Fruit fly (Drosophila melanogaster) whole organism, embryonic: ENCODE measurements around the gene udt.

Experiments
- B-H1 ChIP-seq: fragments of 200-800 bp; sonication (Bioruptor generic); IDR thresholded peaks from 3 replicates; pipeline ENCODE4 v1.3.6; 2022; ENCODE audit warnings: missing biosample characterization, missing genetic modification characterization
- C15 ChIP-seq: fragments of 200-800 bp; sonication (Bioruptor generic); IDR thresholded peaks from 3 replicates; pipeline ENCODE4 v1.3.6; 2022; ENCODE audit warnings: missing biosample characterization, missing genetic modification characterization
- CG10267 ChIP-seq: fragments of 200-800 bp; sonication (Bioruptor generic); optimal IDR thresholded peaks from 2 replicates; lab custom pipeline; 2018; ENCODE audit warnings: missing biosample characterization, mild to moderate bottlenecking, missing genetic modification characterization, moderate library complexity
- CG12236 ChIP-seq: fragments of 200-800 bp; sonication (Bioruptor generic); optimal IDR thresholded peaks from 2 replicates; lab custom pipeline; 2016; ENCODE audit warnings: missing biosample characterization, missing genetic modification characterization
- CG12391 ChIP-seq: fragments of 200-800 bp; sonication (Bioruptor generic); optimal IDR thresholded peaks from 3 replicates; lab custom pipeline; 2018; ENCODE audit warnings: missing biosample characterization, mild to moderate bottlenecking, missing genetic modification characterization, moderate library complexity
- CG14965 ChIP-seq: fragments of 200-800 bp; sonication (Bioruptor generic); optimal IDR thresholded peaks from 2 replicates; lab custom pipeline; 2016; ENCODE audit warnings: missing biosample characterization, missing genetic modification characterization, borderline replicate concordance
- CG15269 ChIP-seq: fragments of 200-800 bp; sonication (Bioruptor generic); optimal IDR thresholded peaks from 2 replicates; lab custom pipeline; 2018; ENCODE audit warnings: missing biosample characterization, mild to moderate bottlenecking, missing genetic modification characterization, moderate library complexity
- CG15479 ChIP-seq: fragments of 200-800 bp; sonication (Bioruptor generic); optimal IDR thresholded peaks from 3 replicates; lab custom pipeline; 2019; ENCODE audit warnings: missing biosample characterization, mild to moderate bottlenecking, missing genetic modification characterization, moderate library complexity
- CG1647 ChIP-seq: fragments of 200-800 bp; sonication (Bioruptor generic); optimal IDR thresholded peaks from 3 replicates; lab custom pipeline; 2016; ENCODE audit warnings: missing biosample characterization, missing genetic modification characterization
- CG33557 ChIP-seq: fragments of 200-800 bp; sonication (Bioruptor generic); optimal IDR thresholded peaks from 2 replicates; lab custom pipeline; 2019; ENCODE audit warnings: missing biosample characterization, mild to moderate bottlenecking, missing genetic modification characterization, moderate library complexity
- CG6654 ChIP-seq: fragments of 200-800 bp; sonication (Bioruptor generic); optimal IDR thresholded peaks from 2 replicates; lab custom pipeline; 2017; ENCODE audit warnings: missing biosample characterization, mild to moderate bottlenecking, missing genetic modification characterization
- CG7786 ChIP-seq: fragments of 200-800 bp; sonication (Bioruptor generic); optimal IDR thresholded peaks from 2 replicates; lab custom pipeline; 2016; ENCODE audit warnings: missing biosample characterization, missing genetic modification characterization
- CG8944 ChIP-seq: fragments of 200-800 bp; sonication (Bioruptor generic); optimal IDR thresholded peaks from 3 replicates; lab custom pipeline; 2016; ENCODE audit warnings: missing biosample characterization, missing genetic modification characterization
- CG9437 ChIP-seq: fragments of 200-800 bp; sonication (Bioruptor generic); optimal IDR thresholded peaks from 2 replicates; lab custom pipeline; 2018; ENCODE audit warnings: missing biosample characterization, mild to moderate bottlenecking, missing genetic modification characterization
- CG9797 ChIP-seq: fragments of 200-800 bp; sonication (Bioruptor generic); optimal IDR thresholded peaks from 3 replicates; lab custom pipeline; 2018; ENCODE audit warnings: missing biosample characterization, mild to moderate bottlenecking, missing genetic modification characterization
- CG9876 ChIP-seq: fragments of 200-800 bp; sonication (Bioruptor generic); optimal IDR thresholded peaks from 2 replicates; lab custom pipeline; 2016; ENCODE audit warnings: missing biosample characterization, missing genetic modification characterization
- Dad ChIP-seq: fragments of 200-800 bp; sonication (Bioruptor generic); optimal IDR thresholded peaks from 3 replicates; lab custom pipeline; 2016; ENCODE audit warnings: missing biosample characterization, missing genetic modification characterization
- Doc3 ChIP-seq: fragments of 200-800 bp; sonication (Bioruptor generic); IDR thresholded peaks from 3 replicates; pipeline ENCODE4 v1.3.6; 2022; ENCODE audit warnings: missing biosample characterization, missing genetic modification characterization; ENCODE audit not compliant: partially characterized antibody
- Eip74EF ChIP-seq, 2 experiments: fragments of 200-800 bp in 1 of 2; fragments of >200 bp in 1 of 2; sonication (Bioruptor generic) in 1 of 2; optimal IDR thresholded peaks; 2 replicates each; lab custom pipeline; 2017 to 2019; ENCODE audit warnings: missing biosample characterization in 2 of 2, missing genetic modification characterization in 2 of 2, mild to moderate bottlenecking in 1 of 2, moderate library complexity in 1 of 2
- Ets65A ChIP-seq: fragments of 200-800 bp; sonication (Bioruptor generic); peaks from one replicate; lab custom pipeline; 2016; ENCODE audit warnings: missing biosample characterization, missing genetic modification characterization
- Fer1 ChIP-seq: fragments of 200-800 bp; sonication (Bioruptor generic); optimal IDR thresholded peaks from 2 replicates; lab custom pipeline; 2017; ENCODE audit warnings: missing biosample characterization, mild to moderate bottlenecking, missing genetic modification characterization
- Lim3 ChIP-seq: fragments of 200-800 bp; sonication (Bioruptor generic); IDR thresholded peaks from 2 replicates; pipeline ENCODE4 v1.3.6; 2022; ENCODE audit warnings: missing biosample characterization, missing genetic modification characterization
- Lpt ChIP-seq: fragments of >200 bp; optimal IDR thresholded peaks from 2 replicates; lab custom pipeline; 2018; ENCODE audit warnings: missing biosample characterization, missing genetic modification characterization
- MESR4 ChIP-seq: fragments of 200-800 bp; sonication (Bioruptor generic); optimal IDR thresholded peaks from 2 replicates; lab custom pipeline; 2018; ENCODE audit warnings: missing biosample characterization, mild to moderate bottlenecking, missing genetic modification characterization, moderate library complexity
- Mes4 ChIP-seq: fragments of 200-800 bp; sonication (Bioruptor generic); optimal IDR thresholded peaks from 2 replicates; lab custom pipeline; 2016; ENCODE audit warnings: missing biosample characterization, missing genetic modification characterization
- NfI ChIP-seq: fragments of 200-800 bp; sonication (Bioruptor generic); optimal IDR thresholded peaks from 3 replicates; lab custom pipeline; 2018; ENCODE audit warnings: missing biosample characterization, mild to moderate bottlenecking, missing genetic modification characterization, moderate library complexity
- Oli ChIP-seq: fragments of 200-800 bp; sonication (Bioruptor generic); optimal IDR thresholded peaks from 2 replicates; lab custom pipeline; 2018; ENCODE audit warnings: missing biosample characterization, mild to moderate bottlenecking, missing genetic modification characterization, moderate library complexity
- Sry-δ ChIP-seq: fragments of 200-800 bp; sonication (Bioruptor generic); optimal IDR thresholded peaks from 2 replicates; lab custom pipeline; 2016; ENCODE audit warnings: missing biosample characterization, missing genetic modification characterization
- ara ChIP-seq: fragments of 200-800 bp; sonication (Bioruptor generic); IDR thresholded peaks from 2 replicates; pipeline ENCODE4 v1.3.6; 2022; ENCODE audit warnings: missing biosample characterization, missing genetic modification characterization
- bigmax ChIP-seq: fragments of 200-800 bp; sonication (Bioruptor generic); optimal IDR thresholded peaks from 2 replicates; lab custom pipeline; 2018; ENCODE audit warnings: missing biosample characterization, mild to moderate bottlenecking, missing genetic modification characterization
- chif ChIP-seq, 2 experiments: fragments of 200-800 bp; sonication (Bioruptor generic); optimal IDR thresholded peaks; 3 replicates each; lab custom pipeline; 2016; ENCODE audit warnings: missing biosample characterization in 2 of 2, missing genetic modification characterization in 2 of 2
- chn ChIP-seq: fragments of 200-800 bp; sonication (Bioruptor generic); optimal IDR thresholded peaks from 2 replicates; lab custom pipeline; 2016; ENCODE audit warnings: missing biosample characterization, missing genetic modification characterization
- cwo ChIP-seq: fragments of 200-800 bp; sonication (Bioruptor generic); optimal IDR thresholded peaks from 3 replicates; lab custom pipeline; 2017; ENCODE audit warnings: missing biosample characterization, missing genetic modification characterization, mild to moderate bottlenecking, moderate library complexity, missing genetic modification reagents
- danr ChIP-seq: fragments of 200-800 bp; sonication (Bioruptor generic); IDR thresholded peaks from 2 replicates; pipeline ENCODE4 v1.3.6; 2022; ENCODE audit warnings: missing biosample characterization, missing genetic modification characterization
- fru ChIP-seq: fragments of >200 bp; optimal IDR thresholded peaks from 2 replicates; lab custom pipeline; 2017
- gcm ChIP-seq: fragments of 200-800 bp; sonication (Bioruptor generic); optimal IDR thresholded peaks from 2 replicates; lab custom pipeline; 2019; ENCODE audit warnings: missing biosample characterization, mild to moderate bottlenecking, missing genetic modification characterization, moderate library complexity
- gcm2 ChIP-seq: fragments of 200-800 bp; sonication (Bioruptor generic); optimal IDR thresholded peaks from 2 replicates; lab custom pipeline; 2016; ENCODE audit warnings: missing biosample characterization, missing genetic modification characterization
- grau ChIP-seq: fragments of 200-800 bp; optimal IDR thresholded peaks from 3 replicates; lab custom pipeline; 2019; ENCODE audit warnings: missing biosample characterization, mild to moderate bottlenecking, missing genetic modification characterization, moderate library complexity
- gsb ChIP-seq: fragments of 200-800 bp; sonication (Bioruptor generic); IDR thresholded peaks from 2 replicates; pipeline ENCODE4 v1.3.6; 2022; ENCODE audit warnings: missing biosample characterization, missing genetic modification characterization
- ham ChIP-seq: fragments of 200-800 bp; sonication (Bioruptor generic); IDR thresholded peaks from 2 replicates; pipeline ENCODE4 v1.3.6; 2022; ENCODE audit warnings: missing biosample characterization, missing genetic modification characterization
- hb ChIP-seq: fragments of 200-800 bp; sonication (Bioruptor generic); IDR thresholded peaks from 3 replicates; pipeline ENCODE4 v1.3.6; 2022; ENCODE audit warnings: missing biosample characterization, missing genetic modification characterization; ENCODE audit not compliant: partially characterized antibody
- mirr ChIP-seq: fragments of 200-800 bp; sonication (Bioruptor generic); optimal IDR thresholded peaks from 3 replicates; lab custom pipeline; 2018; ENCODE audit warnings: missing biosample characterization, mild to moderate bottlenecking, missing genetic modification characterization
- p53 ChIP-seq: fragments of 200-800 bp; sonication (Bioruptor generic); optimal IDR thresholded peaks from 2 replicates; lab custom pipeline; 2016; ENCODE audit warnings: missing biosample characterization, missing genetic modification characterization
- psq ChIP-seq: fragments of 200-800 bp; sonication (Bioruptor generic); optimal IDR thresholded peaks from 2 replicates; lab custom pipeline; 2017; ENCODE audit warnings: missing biosample characterization, missing genetic modification characterization
- rib ChIP-seq: fragments of 200-800 bp; sonication (Bioruptor generic); IDR thresholded peaks from 2 replicates; pipeline ENCODE4 v1.3.6; 2022; ENCODE audit warnings: missing biosample characterization, missing genetic modification characterization
- row ChIP-seq: fragments of 200-800 bp; sonication (Bioruptor generic); IDR thresholded peaks from 3 replicates; pipeline ENCODE4 v1.3.6; 2022; ENCODE audit warnings: missing biosample characterization, missing genetic modification characterization
- salm ChIP-seq: fragments of 200-800 bp; sonication (Bioruptor generic); optimal IDR thresholded peaks from 2 replicates; lab custom pipeline; 2018; ENCODE audit warnings: missing biosample characterization, mild to moderate bottlenecking, missing genetic modification characterization
- sc ChIP-seq, 3 experiments: fragments of >200 bp in 2 of 3; fragments of 200-800 bp in 1 of 3; sonication (Bioruptor generic) in 1 of 3; optimal IDR thresholded peaks; 2 replicates in 2 of 3; 3 replicates in 1 of 3; lab custom pipeline; 2017; ENCODE audit warnings: mild to moderate bottlenecking in 1 of 3, missing biosample characterization in 1 of 3, missing genetic modification characterization in 1 of 3, missing genetic modification reagents in 1 of 3
- sima ChIP-seq: fragments of 200-800 bp; sonication (Bioruptor generic); optimal IDR thresholded peaks from 2 replicates; lab custom pipeline; 2016; ENCODE audit warnings: missing biosample characterization, missing genetic modification characterization
- wdn ChIP-seq: fragments of 200-800 bp; sonication (Bioruptor generic); IDR thresholded peaks from 2 replicates; pipeline ENCODE4 v1.3.6; 2022; ENCODE audit warnings: missing biosample characterization, missing genetic modification characterization

udt gene

DNA sequence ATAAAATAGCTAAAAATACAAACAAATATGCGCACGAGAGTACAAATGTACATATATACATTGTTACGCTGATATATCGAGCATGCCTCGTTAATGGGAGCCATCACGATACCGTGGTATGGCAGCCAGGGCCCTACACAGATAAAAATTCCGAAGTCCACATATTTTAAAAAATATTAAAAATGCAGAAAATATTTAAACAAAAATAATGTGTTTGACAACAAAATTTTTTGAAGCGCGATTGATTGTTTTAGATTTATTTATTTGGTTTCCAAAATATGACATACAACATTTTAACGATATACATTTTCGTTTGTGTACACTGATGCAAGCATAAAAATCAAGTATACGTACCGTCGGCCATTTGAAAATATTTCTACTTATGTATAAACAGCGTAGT is 36.3 kb downstream of the udt start (continued):
- TF ChIP-seq CG12236 (GFP tag; lab: Kevin White, UChicago) (no peak), bigmax (no peak), gcm2 (peak; percentile 54), sima (peak; percentile 22), CG12391 (tag; lab: Kevin White, UChicago) (peak; percentile 83), CG14965 (GFP tag; lab: Kevin White, UChicago) (no peak), CG8944 (GFP tag; lab: Kevin White, UChicago) (peak; percentile 16), Lim3 (GFP tag; lab: Robert Waterston, UW) (no peak), Ets65A (peak; percentile 76), hb (GFP tag; lab: Robert Waterston, UW) (no peak), sc (optimal IDR thresholded peaks at IDR 0.05; lab: Kevin White, UChicago) (no peak), sc (GFP tag; optimal IDR thresholded peaks at IDR 0.05; lab: Kevin White, UChicago) (no peak), ara (0 out of 2 replicates have a peak, but pooled peaks have one; percentile 35), salm (tag; lab: Kevin White, UChicago) (peak; percentile 39), MESR4 (no peak), p53 (GFP tag; lab: Kevin White, UChicago) (no peak), wdn (GFP tag; lab: Robert Waterston, UW) (peak; percentile 80), fru (lab: Kevin White, UChicago) (no peak), C15 (GFP tag; lab: Robert Waterston, UW) (0 out of 3 replicates have a peak, but pooled peaks have one; percentile 50), CG10267 (tag; lab: Kevin White, UChicago) (peak; percentile 63), mirr (GFP tag; lab: Kevin White, UChicago) (peak; percentile 12), rib (GFP tag; lab: Robert Waterston, UW) (peak; percentile 85; the same call in 1 of the 2 replicates), chif (GFP tag; optimal IDR thresholded peaks at IDR 0.05; lab: Kevin White, UChicago) (peak; percentile 45 to 57), CG15479 (no peak), chn (GFP tag; lab: Kevin White, UChicago) (peak; percentile 35), Sry-δ (peak; percentile 14), grau (tag; lab: Kevin White, UChicago) (peak; percentile 87), CG1647 (GFP tag; lab: Kevin White, UChicago) (peak; percentile 65), gcm (GFP tag; lab: Kevin White, UChicago) (peak; percentile 52), psq (GFP tag; lab: Kevin White, UChicago) (peak; percentile 9), CG6654 (GFP tag; lab: Kevin White, UChicago) (peak; percentile 19), NfI (peak; percentile 65), CG9797 (no peak), Oli (tag; lab: Kevin White, UChicago) (peak; percentile 76), Mes4 (GFP tag; lab: Kevin White, UChicago) (peak; percentile 16), Dad (GFP tag; lab: Kevin White, UChicago) (peak; percentile 42), Lpt (GFP tag; lab: Kevin White, UChicago) (no peak), Fer1 (GFP tag; lab: Kevin White, UChicago) (peak; percentile 90), B-H1 (GFP tag; lab: Robert Waterston, UW) (peak; percentile 67), Eip74EF (GFP tag; optimal IDR thresholded peaks at IDR 0.05; lab: Kevin White, UChicago) (peak in 1 of 2 experiments; percentile 50), CG9437 (GFP tag; lab: Kevin White, UChicago) (peak; percentile 23), CG33557 (GFP tag; lab: Kevin White, UChicago) (no peak), ham (GFP tag; lab: Robert Waterston, UW) (peak; percentile 75; the same call in 1 of the 2 replicates), CG9876 (GFP tag; lab: Kevin White, UChicago) (peak; percentile 1), row (GFP tag; lab: Robert Waterston, UW) (peak; percentile 87), cwo (peak; percentile 91), danr (GFP tag; lab: Robert Waterston, UW) (peak; percentile 43; the same call in 1 of the 2 replicates), Doc3 (GFP tag; lab: Robert Waterston, UW) (no peak), gsb (GFP tag; lab: Robert Waterston, UW) (peak; percentile 75), CG15269 (tag; lab: Kevin White, UChicago) (peak; percentile 84), CG7786 (GFP tag; lab: Kevin White, UChicago) (peak; percentile 76)
